Fruit fly (Drosophila melanogaster) whole organism, embryonic: Measurements from ENCODE around the gene HtrA2.

Experiments used
- CG10274 ChIP-seq: fragments of 200-800 bp; sonication (Bioruptor generic); optimal IDR thresholded peaks from 3 replicates; lab custom pipeline; 2017; ENCODE audit warnings: missing biosample characterization, mild to moderate bottlenecking, missing genetic modification characterization
- CG10654 ChIP-seq: fragments of 200-800 bp; sonication (Bioruptor generic); optimal IDR thresholded peaks from 2 replicates; lab custom pipeline; 2016; ENCODE audit warnings: missing biosample characterization, missing genetic modification characterization
- CG11085 ChIP-seq: fragments of 200-800 bp; sonication (Bioruptor generic); IDR thresholded peaks from 2 replicates; pipeline ENCODE4 v1.3.6; 2022; ENCODE audit warnings: missing biosample characterization, missing genetic modification characterization
- CG12219 ChIP-seq: fragments of 200-800 bp; sonication (Bioruptor generic); optimal IDR thresholded peaks from 3 replicates; lab custom pipeline; 2018; ENCODE audit warnings: missing biosample characterization, mild to moderate bottlenecking, missing genetic modification characterization
- CG14667 ChIP-seq: fragments of 200-800 bp; sonication (Bioruptor generic); IDR thresholded peaks from 2 replicates; pipeline ENCODE4 v1.3.6; 2022; ENCODE audit warnings: missing biosample characterization, missing genetic modification characterization
- CG14710 ChIP-seq: fragments of 200-800 bp; sonication (Bioruptor generic); optimal IDR thresholded peaks from 3 replicates; lab custom pipeline; 2019; ENCODE audit warnings: missing biosample characterization, mild to moderate bottlenecking, missing genetic modification characterization, moderate library complexity
- CG15696 ChIP-seq: fragments of 200-800 bp; sonication (Bioruptor generic); optimal IDR thresholded peaks from 2 replicates; lab custom pipeline; 2019; ENCODE audit warnings: missing biosample characterization, mild to moderate bottlenecking, missing genetic modification characterization, moderate library complexity
- CG2199 ChIP-seq: fragments of 200-800 bp; sonication (Bioruptor generic); IDR thresholded peaks from 3 replicates; pipeline ENCODE4 v1.3.6; 2022; ENCODE audit warnings: missing biosample characterization, missing genetic modification characterization
- CG30020 ChIP-seq: fragments of 200-800 bp; optimal IDR thresholded peaks from 2 replicates; lab custom pipeline; 2019; ENCODE audit warnings: missing biosample characterization, mild to moderate bottlenecking, missing genetic modification characterization, moderate library complexity
- CG3065 ChIP-seq: fragments of 200-800 bp; sonication (Bioruptor generic); optimal IDR thresholded peaks from 2 replicates; lab custom pipeline; 2016; ENCODE audit warnings: missing biosample characterization, missing genetic modification characterization
- CG3407 ChIP-seq: fragments of 200-800 bp; sonication (Bioruptor generic); optimal IDR thresholded peaks from 2 replicates; lab custom pipeline; 2018; ENCODE audit warnings: missing biosample characterization, mild to moderate bottlenecking, missing genetic modification characterization
- CG3838 ChIP-seq: fragments of 200-800 bp; sonication (Bioruptor generic); optimal IDR thresholded peaks from 3 replicates; lab custom pipeline; 2016; ENCODE audit warnings: missing biosample characterization, missing genetic modification characterization
- CG4730 ChIP-seq: fragments of 200-800 bp; sonication (Bioruptor generic); IDR thresholded peaks from 2 replicates; pipeline ENCODE4 v1.3.6; 2022; ENCODE audit warnings: missing biosample characterization, missing genetic modification characterization
- CG7556 ChIP-seq: fragments of 200-800 bp; sonication (Bioruptor generic); optimal IDR thresholded peaks from 2 replicates; lab custom pipeline; 2017; ENCODE audit warnings: missing biosample characterization, mild to moderate bottlenecking, missing genetic modification characterization
- CrebB ChIP-seq: fragments of 200-800 bp; sonication (Bioruptor generic); optimal IDR thresholded peaks from 3 replicates; lab custom pipeline; 2018; ENCODE audit warnings: missing biosample characterization, mild to moderate bottlenecking, missing genetic modification characterization
- Dbx ChIP-seq: fragments of 200-800 bp; sonication (Bioruptor generic); IDR thresholded peaks from 3 replicates; pipeline ENCODE4 v1.3.6; 2022; ENCODE audit warnings: missing biosample characterization, missing genetic modification characterization
- Dek ChIP-seq: fragments of 200-800 bp; sonication (Bioruptor generic); optimal IDR thresholded peaks from 3 replicates; lab custom pipeline; 2019; ENCODE audit warnings: missing biosample characterization, mild to moderate bottlenecking, missing genetic modification characterization, moderate library complexity
- Dfd ChIP-seq, 2 experiments: fragments of >200 bp; optimal IDR thresholded peaks; 2 replicates each; lab custom pipeline; 2017; ENCODE audit warnings: missing biosample characterization in 2 of 2, missing genetic modification characterization in 2 of 2
- Elba2 ChIP-seq: fragments of 200-800 bp; sonication (Bioruptor generic); optimal IDR thresholded peaks from 3 replicates; lab custom pipeline; 2016; ENCODE audit warnings: missing biosample characterization, missing genetic modification characterization
- HHEX ChIP-seq: fragments of 200-800 bp; sonication (Bioruptor generic); optimal IDR thresholded peaks from 3 replicates; lab custom pipeline; 2017; ENCODE audit warnings: missing biosample characterization, mild to moderate bottlenecking, missing genetic modification characterization, missing genetic modification reagents
- HLHmδ ChIP-seq: fragments of 200-800 bp; sonication (Bioruptor generic); optimal IDR thresholded peaks from 2 replicates; lab custom pipeline; 2018; ENCODE audit warnings: missing biosample characterization, mild to moderate bottlenecking, missing genetic modification characterization, moderate library complexity
- Hand ChIP-seq: fragments of 200-800 bp; sonication (Bioruptor generic); optimal IDR thresholded peaks from 2 replicates; lab custom pipeline; 2017; ENCODE audit warnings: mild to moderate bottlenecking, missing biosample characterization, missing genetic modification reagents, missing genetic modification characterization
- Lpt ChIP-seq: fragments of >200 bp; optimal IDR thresholded peaks from 2 replicates; lab custom pipeline; 2018; ENCODE audit warnings: missing biosample characterization, missing genetic modification characterization
- NC2β ChIP-seq: fragments of 200-800 bp; sonication (Bioruptor generic); optimal IDR thresholded peaks from 2 replicates; lab custom pipeline; 2016; ENCODE audit warnings: missing biosample characterization, missing genetic modification characterization
- Oli ChIP-seq: fragments of 200-800 bp; sonication (Bioruptor generic); optimal IDR thresholded peaks from 2 replicates; lab custom pipeline; 2018; ENCODE audit warnings: missing biosample characterization, mild to moderate bottlenecking, missing genetic modification characterization, moderate library complexity
- PHDP ChIP-seq: fragments of 200-800 bp; sonication (Bioruptor generic); optimal IDR thresholded peaks from 3 replicates; lab custom pipeline; 2018; ENCODE audit warnings: missing biosample characterization, mild to moderate bottlenecking, missing genetic modification characterization, moderate library complexity
- Sin3A ChIP-seq: fragments of >200 bp; optimal IDR thresholded peaks from 2 replicates; lab custom pipeline; 2018
- TFAM ChIP-seq: fragments of 200-800 bp; sonication (Bioruptor generic); optimal IDR thresholded peaks from 2 replicates; lab custom pipeline; 2017; ENCODE audit warnings: missing biosample characterization, missing genetic modification characterization, inconsistent platforms
- Usf ChIP-seq: fragments of 200-800 bp; sonication (Bioruptor generic); optimal IDR thresholded peaks from 2 replicates; lab custom pipeline; 2017; ENCODE audit warnings: missing genotype, missing biosample characterization, missing genetic modification characterization
- al ChIP-seq: fragments of 200-800 bp; sonication (Bioruptor generic); IDR thresholded peaks from 2 replicates; pipeline ENCODE4 v1.3.6; 2022; ENCODE audit warnings: missing biosample characterization, missing genetic modification characterization
- ara ChIP-seq: fragments of 200-800 bp; sonication (Bioruptor generic); IDR thresholded peaks from 2 replicates; pipeline ENCODE4 v1.3.6; 2022; ENCODE audit warnings: missing biosample characterization, missing genetic modification characterization
- bbx ChIP-seq: fragments of 200-800 bp; sonication (Bioruptor generic); IDR thresholded peaks from 2 replicates; pipeline ENCODE4 v1.3.6; 2022; ENCODE audit warnings: missing biosample characterization, missing genetic modification characterization; ENCODE audit not compliant: partially characterized antibody
- br ChIP-seq: fragments of >200 bp; optimal IDR thresholded peaks from 2 replicates; lab custom pipeline; 2017
- da ChIP-seq: fragments of 200-800 bp; sonication (Bioruptor generic); optimal IDR thresholded peaks from 2 replicates; lab custom pipeline; 2016; ENCODE audit warnings: missing biosample characterization, missing genetic modification characterization
- dmrt11E ChIP-seq: fragments of 200-800 bp; sonication (Bioruptor generic); optimal IDR thresholded peaks from 3 replicates; lab custom pipeline; 2018; ENCODE audit warnings: missing biosample characterization, mild to moderate bottlenecking, missing genetic modification characterization, moderate library complexity
- dpn ChIP-seq, 2 experiments: fragments of 200-800 bp; sonication (Bioruptor generic); optimal IDR thresholded peaks; 3 replicates each; lab custom pipeline; 2016; ENCODE audit warnings: missing biosample characterization in 2 of 2, missing genetic modification characterization in 2 of 2
- esg ChIP-seq: fragments of 200-800 bp; sonication (Bioruptor generic); conservative IDR thresholded peaks from 2 replicates; pipeline ENCODE4 v1.3.6; 2022; ENCODE audit warnings: missing biosample characterization, missing genetic modification characterization
- gcm2 ChIP-seq: fragments of 200-800 bp; sonication (Bioruptor generic); optimal IDR thresholded peaks from 2 replicates; lab custom pipeline; 2016; ENCODE audit warnings: missing biosample characterization, missing genetic modification characterization
- gfzf ChIP-seq: fragments of 200-800 bp; sonication (Bioruptor generic); optimal IDR thresholded peaks from 2 replicates; lab custom pipeline; 2016; ENCODE audit warnings: missing biosample characterization, mild to moderate bottlenecking, missing genetic modification characterization, moderate library complexity
- ham ChIP-seq: fragments of 200-800 bp; sonication (Bioruptor generic); IDR thresholded peaks from 2 replicates; pipeline ENCODE4 v1.3.6; 2022; ENCODE audit warnings: missing biosample characterization, missing genetic modification characterization
- hbn ChIP-seq: fragments of 200-800 bp; sonication (Bioruptor generic); IDR thresholded peaks from 2 replicates; pipeline ENCODE4 v1.3.6; 2022; ENCODE audit warnings: missing biosample characterization, missing genetic modification characterization; ENCODE audit not compliant: partially characterized antibody
- hth ChIP-seq: fragments of >200 bp; optimal IDR thresholded peaks from 2 replicates; lab custom pipeline; 2017; ENCODE audit warnings: inconsistent platforms
- inv ChIP-seq: fragments of 200-800 bp; sonication (Bioruptor generic); IDR thresholded peaks from 2 replicates; pipeline ENCODE4 v1.3.6; 2022; ENCODE audit warnings: missing biosample characterization, missing genetic modification characterization; ENCODE audit not compliant: partially characterized antibody
- prd ChIP-seq, 3 experiments: fragments of >200 bp in 2 of 3; fragments of 200-800 bp in 1 of 3; sonication (Bioruptor generic) in 1 of 3; optimal IDR thresholded peaks in 2 of 3; IDR thresholded peaks in 1 of 3; 2 replicates in 2 of 3; 3 replicates in 1 of 3; pipeline versions ENCODE4 v1.3.6 to Lab custom; 2017 to 2022; ENCODE audit warnings: missing biosample characterization in 1 of 3, missing genetic modification characterization in 1 of 3
- rib ChIP-seq: fragments of 200-800 bp; sonication (Bioruptor generic); IDR thresholded peaks from 2 replicates; pipeline ENCODE4 v1.3.6; 2022; ENCODE audit warnings: missing biosample characterization, missing genetic modification characterization
- ro ChIP-seq: fragments of 200-800 bp; sonication (Bioruptor generic); IDR thresholded peaks from 2 replicates; pipeline ENCODE4 v1.3.6; 2022; ENCODE audit warnings: missing biosample characterization, missing genetic modification characterization
- slou ChIP-seq: fragments of 200-800 bp; sonication (Bioruptor generic); optimal IDR thresholded peaks from 3 replicates; lab custom pipeline; 2016; ENCODE audit warnings: missing biosample characterization, missing genetic modification characterization
- stc ChIP-seq: fragments of 200-800 bp; sonication (Bioruptor generic); IDR thresholded peaks from 2 replicates; pipeline ENCODE4 v1.3.6; 2022; ENCODE audit warnings: missing biosample characterization, missing genetic modification characterization
- unpg ChIP-seq: fragments of 200-800 bp; sonication (Bioruptor generic); optimal IDR thresholded peaks from 3 replicates; lab custom pipeline; 2018; ENCODE audit warnings: missing biosample characterization, mild to moderate bottlenecking, missing genetic modification characterization, moderate library complexity
- vvl ChIP-seq: fragments of 200-800 bp; sonication (Bioruptor generic); IDR thresholded peaks from 2 replicates; pipeline ENCODE4 v1.3.6; 2022; ENCODE audit warnings: missing biosample characterization, missing genetic modification characterization
- zfh1 ChIP-seq: fragments of 200-800 bp; sonication (Bioruptor generic); IDR thresholded peaks from 3 replicates; pipeline ENCODE4 v1.3.6; 2022; ENCODE audit warnings: missing biosample characterization, missing genetic modification characterization

HtrA2 gene

dm6 chr3R:14478438-14479033 lies 33.0 kb downstream of the HtrA2 start (continued):
- TF ChIP-seq dpn (GFP tag; optimal IDR thresholded peaks at IDR 0.05; lab: Kevin White, UChicago) = peak; percentile 6 to 70
- TF ChIP-seq Lpt (GFP tag; lab: Kevin White, UChicago) = no peak
- TF ChIP-seq CG14710 (tag; lab: Kevin White, UChicago) = peak; percentile 93
- TF ChIP-seq HLHmδ (GFP tag; lab: Kevin White, UChicago) = no peak
- peak; percentile 42; the same call in 1 of the 3 replicates for TF ChIP-seq CG2199
- peak; percentile 53; the same call in 1 of the 2 replicates for TF ChIP-seq CG14667 (GFP tag; lab: Robert Waterston, UW)
- TF ChIP-seq Dek (tag; lab: Kevin White, UChicago) = peak; percentile 71
- no peak for TF ChIP-seq bbx
- peak; percentile 86 for TF ChIP-seq CG15696
- no peak for TF ChIP-seq da
- TF ChIP-seq stc (GFP tag; lab: Robert Waterston, UW) = peak; percentile 79
- TF ChIP-seq PHDP (tag; lab: Kevin White, UChicago) = peak; percentile 86
- TF ChIP-seq Hand = no peak
- TF ChIP-seq gcm2 (GFP tag; lab: Kevin White, UChicago) = no peak
- peak; percentile 69 for TF ChIP-seq CG10654 (GFP tag; lab: Kevin White, UChicago)
- TF ChIP-seq inv = no peak
- TF ChIP-seq NC2β (GFP tag; lab: Kevin White, UChicago) = peak; percentile 25
- no peak for TF ChIP-seq hth (lab: Kevin White, UChicago)
- TF ChIP-seq Usf (GFP tag; lab: Kevin White, UChicago) = no peak
- peak; percentile 81 for TF ChIP-seq Oli (tag; lab: Kevin White, UChicago)
- TF ChIP-seq CG3838 (GFP tag; lab: Kevin White, UChicago) = peak; percentile 50
- no peak for TF ChIP-seq prd (optimal IDR thresholded peaks at IDR 0.05; lab: Kevin White, UChicago)
- TF ChIP-seq prd (GFP tag; IDR thresholded peaks at IDR 0.05; lab: Robert Waterston, UW) = peak; percentile 85
- TF ChIP-seq rib (GFP tag; lab: Robert Waterston, UW) = no peak
- TF ChIP-seq ham (GFP tag; lab: Robert Waterston, UW) = no peak
- peak; percentile 79 for TF ChIP-seq al (GFP tag; lab: Robert Waterston, UW)
- peak; percentile 79 for TF ChIP-seq HHEX (GFP tag; lab: Kevin White, UChicago)
- peak; percentile 88 for TF ChIP-seq vvl (GFP tag; lab: Robert Waterston, UW)
- TF ChIP-seq CG7556 = peak; percentile 92
- no peak for TF ChIP-seq Dfd (GFP tag; optimal IDR thresholded peaks at IDR 0.05; lab: Kevin White, UChicago)
- peak; percentile 1 for TF ChIP-seq TFAM (GFP tag; lab: Kevin White, UChicago)
- TF ChIP-seq Elba2 = no peak
- TF ChIP-seq ro = peak; percentile 13; the same call in 1 of the 2 replicates
- TF ChIP-seq CG11085 = no peak; the same call in 1 of the 2 replicates
- TF ChIP-seq CG12219 (GFP tag; lab: Kevin White, UChicago) = peak; percentile 1
- peak; percentile 40 for TF ChIP-seq CG30020 (tag; lab: Kevin White, UChicago)
- peak; percentile 67 for TF ChIP-seq zfh1 (GFP tag; lab: Robert Waterston, UW)
- peak; percentile 71 for TF ChIP-seq ara (GFP tag; lab: Robert Waterston, UW)
- TF ChIP-seq gfzf (GFP tag; lab: Kevin White, UChicago) = no peak
- TF ChIP-seq CG3407 = peak; percentile 60
- TF ChIP-seq esg = peak; percentile 72
- peak; percentile 79 for TF ChIP-seq CG4730 (GFP tag; lab: Robert Waterston, UW)
- TF ChIP-seq CG3065 (GFP tag; lab: Kevin White, UChicago) = peak; percentile 20
- TF ChIP-seq unpg (GFP tag; lab: Kevin White, UChicago) = peak; percentile 89
- TF ChIP-seq Sin3A (lab: Kevin White, UChicago) = no peak
- no peak for TF ChIP-seq slou
- TF ChIP-seq br = no peak
- no peak for TF ChIP-seq hbn (GFP tag; lab: Robert Waterston, UW)
- TF ChIP-seq CrebB = peak; percentile 46
- TF ChIP-seq dmrt11E (tag; lab: Kevin White, UChicago) = peak; percentile 93
- peak; percentile 14 for TF ChIP-seq CG10274
- TF ChIP-seq Dbx (GFP tag; lab: Robert Waterston, UW) = peak; percentile 62; the same call in 2 of the 3 replicates
